Fruit fly (Drosophila melanogaster) whole organism, embryonic: ENCODE measurements around the gene CstF50.

Source experiments
- B-H1 ChIP-seq: fragments of 200-800 bp; sonication (Bioruptor generic); IDR thresholded peaks from 3 replicates; pipeline ENCODE4 v1.3.6; 2022; ENCODE audit warnings: missing biosample characterization, missing genetic modification characterization
- BEAF-32 ChIP-seq: fragments of 200-800 bp; sonication (Bioruptor generic); optimal IDR thresholded peaks from 3 replicates; lab custom pipeline; 2017; ENCODE audit warnings: missing biosample characterization, missing genetic modification characterization, mild to moderate bottlenecking, moderate library complexity, missing genetic modification reagents
- Bdp1 ChIP-seq: fragments of 200-800 bp; sonication (Bioruptor generic); optimal IDR thresholded peaks from 3 replicates; lab custom pipeline; 2016; ENCODE audit warnings: missing biosample characterization, missing genetic modification characterization
- BtbVII ChIP-seq: fragments of 200-800 bp; sonication (Bioruptor generic); optimal IDR thresholded peaks from 3 replicates; lab custom pipeline; 2017; ENCODE audit warnings: missing biosample characterization, mild to moderate bottlenecking, missing genetic modification characterization
- CG1024 ChIP-seq: fragments of 200-800 bp; sonication (Bioruptor generic); IDR thresholded peaks from 2 replicates; pipeline ENCODE4 v1.3.6; 2022; ENCODE audit warnings: missing biosample characterization, missing genetic modification characterization
- CG11696 ChIP-seq: fragments of 200-800 bp; sonication (Bioruptor generic); IDR thresholded peaks from 2 replicates; pipeline ENCODE4 v1.3.6; 2022; ENCODE audit warnings: missing biosample characterization, missing genetic modification characterization
- CG12769 ChIP-seq: fragments of 200-800 bp; sonication (Bioruptor generic); optimal IDR thresholded peaks from 2 replicates; lab custom pipeline; 2019; ENCODE audit warnings: missing biosample characterization, mild to moderate bottlenecking, missing genetic modification characterization, moderate library complexity
- CG17385 ChIP-seq: fragments of 200-800 bp; sonication (Bioruptor generic); optimal IDR thresholded peaks from 3 replicates; lab custom pipeline; 2018; ENCODE audit warnings: missing biosample characterization, mild to moderate bottlenecking, missing genetic modification characterization
- CG2199 ChIP-seq: fragments of 200-800 bp; sonication (Bioruptor generic); IDR thresholded peaks from 3 replicates; pipeline ENCODE4 v1.3.6; 2022; ENCODE audit warnings: missing biosample characterization, missing genetic modification characterization
- CG32772 ChIP-seq: fragments of 200-800 bp; sonication (Bioruptor generic); IDR thresholded peaks from 2 replicates; pipeline ENCODE4 v1.3.6; 2022; ENCODE audit warnings: missing biosample characterization, missing genetic modification characterization
- CG33213 ChIP-seq: fragments of 200-800 bp; sonication (Bioruptor generic); optimal IDR thresholded peaks from 3 replicates; lab custom pipeline; 2016; ENCODE audit warnings: missing biosample characterization, missing genetic modification characterization
- CG34224 ChIP-seq: fragments of 200-800 bp; sonication (Bioruptor generic); IDR thresholded peaks from 3 replicates; pipeline ENCODE4 v1.3.6; 2022; ENCODE audit warnings: missing biosample characterization, missing genetic modification characterization; ENCODE audit not compliant: partially characterized antibody
- CG42726 ChIP-seq: fragments of 200-800 bp; sonication (Bioruptor generic); IDR thresholded peaks from 2 replicates; pipeline ENCODE4 v1.3.6; 2022; ENCODE audit warnings: missing biosample characterization, missing genetic modification characterization; ENCODE audit not compliant: partially characterized antibody
- CG8089 ChIP-seq: fragments of 200-800 bp; sonication (Bioruptor generic); optimal IDR thresholded peaks from 3 replicates; lab custom pipeline; 2016; ENCODE audit warnings: missing biosample characterization, missing genetic modification characterization
- CG9876 ChIP-seq: fragments of 200-800 bp; sonication (Bioruptor generic); optimal IDR thresholded peaks from 2 replicates; lab custom pipeline; 2016; ENCODE audit warnings: missing biosample characterization, missing genetic modification characterization
- Camta ChIP-seq: fragments of 200-800 bp; sonication (Bioruptor generic); optimal IDR thresholded peaks from 2 replicates; lab custom pipeline; 2016; ENCODE audit warnings: missing biosample characterization, missing genetic modification characterization
- Chrac-16 ChIP-seq: fragments of 200-800 bp; sonication (Bioruptor generic); optimal IDR thresholded peaks from 3 replicates; lab custom pipeline; 2016; ENCODE audit warnings: missing biosample characterization, missing genetic modification characterization
- Doc2 ChIP-seq: fragments of 200-800 bp; sonication (Bioruptor generic); IDR thresholded peaks from 2 replicates; pipeline ENCODE4 v1.3.6; 2022; ENCODE audit warnings: missing biosample characterization, missing genetic modification characterization
- Dp ChIP-seq: fragments of 200-800 bp; sonication (Bioruptor generic); optimal IDR thresholded peaks from 2 replicates; lab custom pipeline; 2018; ENCODE audit warnings: missing biosample characterization, mild to moderate bottlenecking, missing genetic modification characterization, moderate library complexity
- Fer2 ChIP-seq: fragments of 200-800 bp; sonication (Bioruptor generic); optimal IDR thresholded peaks from 2 replicates; lab custom pipeline; 2018; ENCODE audit warnings: missing biosample characterization, mild to moderate bottlenecking, missing genetic modification characterization, moderate library complexity
- Hey ChIP-seq: fragments of 200-800 bp; sonication (Bioruptor generic); optimal IDR thresholded peaks from 3 replicates; lab custom pipeline; 2018; ENCODE audit warnings: missing biosample characterization, mild to moderate bottlenecking, missing genetic modification characterization
- Lpt ChIP-seq: fragments of >200 bp; optimal IDR thresholded peaks from 2 replicates; lab custom pipeline; 2018; ENCODE audit warnings: missing biosample characterization, missing genetic modification characterization
- Myb ChIP-seq: fragments of 200-800 bp; sonication (Bioruptor generic); optimal IDR thresholded peaks from 2 replicates; lab custom pipeline; 2016; ENCODE audit warnings: missing biosample characterization, missing genetic modification characterization
- Nf-YC ChIP-seq: fragments of 200-800 bp; optimal IDR thresholded peaks from 3 replicates; lab custom pipeline; 2019; ENCODE audit warnings: missing biosample characterization, mild to moderate bottlenecking, missing genetic modification characterization, moderate library complexity
- Ravus ChIP-seq: fragments of 200-800 bp; sonication (Bioruptor generic); IDR thresholded peaks from 2 replicates; pipeline ENCODE4 v1.3.6; 2022; ENCODE audit warnings: missing biosample characterization, missing genetic modification characterization
- Six4 ChIP-seq: fragments of 200-800 bp; sonication (Bioruptor generic); optimal IDR thresholded peaks from 2 replicates; lab custom pipeline; 2016; ENCODE audit warnings: missing biosample characterization, missing genetic modification characterization
- ab ChIP-seq: fragments of 200-800 bp; sonication (Bioruptor generic); optimal IDR thresholded peaks from 2 replicates; lab custom pipeline; 2016; ENCODE audit warnings: missing biosample characterization, missing genetic modification characterization
- cas ChIP-seq: fragments of 200-800 bp; sonication (Bioruptor generic); IDR thresholded peaks from 2 replicates; pipeline ENCODE4 v1.3.6; 2022; ENCODE audit warnings: missing biosample characterization, missing genetic modification characterization
- chm ChIP-seq: fragments of 200-800 bp; sonication (Bioruptor generic); IDR thresholded peaks from 2 replicates; pipeline ENCODE4 v1.3.6; 2022; ENCODE audit warnings: missing biosample characterization, missing genetic modification characterization
- ci ChIP-seq: fragments of 200-800 bp; sonication (Bioruptor generic); IDR thresholded peaks from 3 replicates; pipeline ENCODE4 v1.3.6; 2022; ENCODE audit warnings: missing biosample characterization, missing genetic modification characterization
- dpn ChIP-seq, 2 experiments: fragments of 200-800 bp; sonication (Bioruptor generic); optimal IDR thresholded peaks; 3 replicates each; lab custom pipeline; 2016; ENCODE audit warnings: missing biosample characterization in 2 of 2, missing genetic modification characterization in 2 of 2
- ftz-f1 ChIP-seq: fragments of 200-800 bp; sonication (Bioruptor generic); optimal IDR thresholded peaks from 2 replicates; lab custom pipeline; 2016; ENCODE audit warnings: missing biosample characterization, missing genetic modification characterization
- gem ChIP-seq: fragments of 200-800 bp; sonication (Bioruptor generic); optimal IDR thresholded peaks from 2 replicates; lab custom pipeline; 2019; ENCODE audit warnings: missing biosample characterization, mild to moderate bottlenecking, missing genetic modification characterization, moderate library complexity
- gro ChIP-seq: fragments of 200-800 bp; sonication (Bioruptor generic); optimal IDR thresholded peaks from 2 replicates; lab custom pipeline; 2016; ENCODE audit warnings: missing biosample characterization, missing genetic modification characterization
- gt ChIP-seq: fragments of 200-800 bp; sonication (Bioruptor generic); IDR thresholded peaks from 2 replicates; pipeline ENCODE4 v1.3.6; 2022; ENCODE audit warnings: missing biosample characterization, missing genetic modification characterization
- h ChIP-seq: fragments of >200 bp; optimal IDR thresholded peaks from 2 replicates; lab custom pipeline; 2017
- jigr1 ChIP-seq: fragments of 200-800 bp; sonication (Bioruptor generic); IDR thresholded peaks from 3 replicates; pipeline ENCODE4 v1.3.6; 2022; ENCODE audit warnings: missing biosample characterization, missing genetic modification characterization
- knrl ChIP-seq: fragments of 200-800 bp; sonication (Bioruptor generic); IDR thresholded peaks from 3 replicates; pipeline ENCODE4 v1.3.6; 2022; ENCODE audit warnings: missing biosample characterization, missing genetic modification characterization; ENCODE audit not compliant: partially characterized antibody
- mirr ChIP-seq: fragments of 200-800 bp; sonication (Bioruptor generic); optimal IDR thresholded peaks from 3 replicates; lab custom pipeline; 2018; ENCODE audit warnings: missing biosample characterization, mild to moderate bottlenecking, missing genetic modification characterization
- nmo ChIP-seq: fragments of 200-800 bp; sonication (Bioruptor generic); optimal IDR thresholded peaks from 2 replicates; lab custom pipeline; 2018; ENCODE audit warnings: missing biosample characterization, mild to moderate bottlenecking, missing genetic modification characterization, moderate library complexity
- pnt ChIP-seq: fragments of 200-800 bp; sonication (Bioruptor generic); optimal IDR thresholded peaks from 3 replicates; lab custom pipeline; 2016; ENCODE audit warnings: missing biosample characterization, missing genetic modification characterization
- prd ChIP-seq, 3 experiments: fragments of >200 bp in 2 of 3; fragments of 200-800 bp in 1 of 3; sonication (Bioruptor generic) in 1 of 3; optimal IDR thresholded peaks in 2 of 3; IDR thresholded peaks in 1 of 3; 2 replicates in 2 of 3; 3 replicates in 1 of 3; pipeline versions ENCODE4 v1.3.6 to Lab custom; 2017 to 2022; ENCODE audit warnings: missing biosample characterization in 1 of 3, missing genetic modification characterization in 1 of 3
- salm ChIP-seq: fragments of 200-800 bp; sonication (Bioruptor generic); optimal IDR thresholded peaks from 2 replicates; lab custom pipeline; 2018; ENCODE audit warnings: missing biosample characterization, mild to moderate bottlenecking, missing genetic modification characterization
- sd ChIP-seq: fragments of 200-800 bp; sonication (Bioruptor generic); optimal IDR thresholded peaks from 3 replicates; lab custom pipeline; 2018; ENCODE audit warnings: missing biosample characterization, mild to moderate bottlenecking, missing genetic modification characterization, moderate library complexity
- tap ChIP-seq: fragments of 200-800 bp; optimal IDR thresholded peaks from 3 replicates; lab custom pipeline; 2019; ENCODE audit warnings: missing biosample characterization, mild to moderate bottlenecking, missing genetic modification characterization, moderate library complexity
- tin ChIP-seq: fragments of 200-800 bp; sonication (Bioruptor generic); optimal IDR thresholded peaks from 3 replicates; lab custom pipeline; 2016; ENCODE audit warnings: missing biosample characterization, missing genetic modification characterization
- tna ChIP-seq: fragments of 200-800 bp; sonication (Bioruptor generic); IDR thresholded peaks from 2 replicates; pipeline ENCODE4 v1.3.6; 2022; ENCODE audit warnings: missing biosample characterization, missing genetic modification characterization; ENCODE audit not compliant: partially characterized antibody
- trh ChIP-seq: fragments of 200-800 bp; sonication (Bioruptor generic); optimal IDR thresholded peaks from 2 replicates; lab custom pipeline; 2016; ENCODE audit warnings: missing biosample characterization, missing genetic modification characterization
- wor ChIP-seq: fragments of 200-800 bp; sonication (Bioruptor generic); IDR thresholded peaks from 2 replicates; pipeline ENCODE4 v1.3.6; 2022; ENCODE audit warnings: missing biosample characterization, missing genetic modification characterization
- z ChIP-seq: fragments of 200-800 bp; sonication (Bioruptor generic); IDR thresholded peaks from 3 replicates; pipeline ENCODE4 v1.3.6; 2022; ENCODE audit warnings: missing biosample characterization, missing genetic modification characterization
- zen2 ChIP-seq: fragments of 200-800 bp; sonication (Bioruptor generic); IDR thresholded peaks from 3 replicates; pipeline ENCODE4 v1.3.6; 2022; ENCODE audit warnings: missing biosample characterization, missing genetic modification characterization; ENCODE audit not compliant: partially characterized antibody
- zfh1 ChIP-seq: fragments of 200-800 bp; sonication (Bioruptor generic); IDR thresholded peaks from 3 replicates; pipeline ENCODE4 v1.3.6; 2022; ENCODE audit warnings: missing biosample characterization, missing genetic modification characterization

The CstF50 gene

DNA sequence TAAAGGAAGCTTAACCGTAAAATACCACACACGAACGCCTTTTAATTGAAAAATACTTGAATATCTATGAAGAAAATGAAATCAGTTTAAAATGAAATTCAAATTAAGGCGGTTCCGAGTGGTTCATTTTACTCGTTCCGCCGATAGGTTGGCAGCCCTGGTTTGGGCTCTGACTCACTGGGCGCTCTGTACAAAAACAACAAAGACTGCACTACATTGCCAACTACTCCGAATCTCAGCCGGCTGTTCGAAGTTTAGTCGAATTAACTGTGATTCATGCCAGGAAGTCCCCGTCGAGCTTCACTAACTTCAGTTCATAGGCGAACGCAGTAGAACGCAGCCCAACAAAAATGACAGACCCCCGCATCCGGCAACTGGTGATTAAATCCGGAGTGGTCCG, 6.5 kb upstream of the CstF50 start, which contains the start of gene Tbca (continued):
- TF ChIP-seq tap (tag; lab: Kevin White, UChicago) (no peak), ab (no peak), ftz-f1 (GFP tag; lab: Kevin White, UChicago) (no peak), Nf-YC (no peak), gro (GFP tag; lab: Kevin White, UChicago) (no peak), CG11696 (GFP tag; lab: Robert Waterston, UW) (no peak), CG32772 (GFP tag; lab: Robert Waterston, UW) (peak; percentile 70; the same call in 1 of the 2 replicates), tna (GFP tag; lab: Robert Waterston, UW) (no peak), cas (GFP tag; lab: Robert Waterston, UW) (no peak), sd (tag; lab: Kevin White, UChicago) (no peak), Dp (peak; percentile 98), jigr1 (no peak), prd (optimal IDR thresholded peaks at IDR 0.05; lab: Kevin White, UChicago) (no peak), prd (GFP tag; IDR thresholded peaks at IDR 0.05; lab: Robert Waterston, UW) (no peak), gem (tag; lab: Kevin White, UChicago) (no peak), trh (GFP tag; lab: Kevin White, UChicago) (no peak), BEAF-32 (GFP tag; lab: Kevin White, UChicago) (peak; percentile 68), Hey (no peak), CG2199 (GFP tag; lab: Robert Waterston, UW) (no peak), knrl (GFP tag; lab: Robert Waterston, UW) (peak; percentile 53), nmo (GFP tag; lab: Kevin White, UChicago) (peak; percentile 4), CG8089 (GFP tag; lab: Kevin White, UChicago) (no peak), CG42726 (GFP tag; lab: Robert Waterston, UW) (peak; percentile 31; the same call in 1 of the 2 replicates), Six4 (GFP tag; lab: Kevin White, UChicago) (no peak), Fer2 (no peak), salm (no peak), CG12769 (no peak), mirr (GFP tag; lab: Kevin White, UChicago) (no peak), Myb (peak; percentile 87), Camta (GFP tag; lab: Kevin White, UChicago) (no peak), CG17385 (no peak), zen2 (GFP tag; lab: Robert Waterston, UW) (no peak), pnt (GFP tag; lab: Kevin White, UChicago) (no peak), Chrac-16 (GFP tag; lab: Kevin White, UChicago) (no peak), Doc2 (GFP tag; lab: Robert Waterston, UW) (no peak), z (GFP tag; lab: Robert Waterston, UW) (no peak), zfh1 (GFP tag; lab: Robert Waterston, UW) (no peak), h (lab: Kevin White, UChicago) (no peak), CG34224 (GFP tag; lab: Robert Waterston, UW) (peak; percentile 63; the same call in 2 of the 3 replicates), CG33213 (GFP tag; lab: Kevin White, UChicago) (no peak), CG9876 (GFP tag; lab: Kevin White, UChicago) (no peak), ci (GFP tag; lab: Robert Waterston, UW) (no peak), Ravus (no peak), dpn (GFP tag; optimal IDR thresholded peaks at IDR 0.05; lab: Kevin White, UChicago) (no peak), Bdp1 (no peak), CG1024 (GFP tag; lab: Robert Waterston, UW) (no peak), chm (GFP tag; lab: Robert Waterston, UW) (no peak), BtbVII (no peak), wor (no peak), tin (GFP tag; lab: Kevin White, UChicago) (no peak), gt (GFP tag; lab: Robert Waterston, UW) (no peak), Lpt (GFP tag; lab: Kevin White, UChicago) (no peak), B-H1 (GFP tag; lab: Robert Waterston, UW) (no peak)
